Fruit fly (Drosophila melanogaster) whole organism, embryonic: ENCODE measurements around the gene Nf-YC.

Experiments
- C15 ChIP-seq: fragments of 200-800 bp; sonication (Bioruptor generic); IDR thresholded peaks from 3 replicates; pipeline ENCODE4 v1.3.6; 2022; ENCODE audit warnings: missing biosample characterization, missing genetic modification characterization
- CG10654 ChIP-seq: fragments of 200-800 bp; sonication (Bioruptor generic); optimal IDR thresholded peaks from 2 replicates; lab custom pipeline; 2016; ENCODE audit warnings: missing biosample characterization, missing genetic modification characterization
- CG11504 ChIP-seq: fragments of 200-800 bp; sonication (Bioruptor generic); optimal IDR thresholded peaks from 3 replicates; lab custom pipeline; 2019; ENCODE audit warnings: missing biosample characterization, mild to moderate bottlenecking, missing genetic modification characterization, moderate library complexity
- CG13424 ChIP-seq: fragments of 200-800 bp; sonication (Bioruptor generic); optimal IDR thresholded peaks from 2 replicates; lab custom pipeline; 2019; ENCODE audit warnings: missing biosample characterization, mild to moderate bottlenecking, missing genetic modification characterization, moderate library complexity
- CG14860 ChIP-seq: fragments of 200-800 bp; sonication (Bioruptor generic); IDR thresholded peaks from 3 replicates; pipeline ENCODE4 v1.3.6; 2022; ENCODE audit warnings: missing biosample characterization, missing genetic modification characterization; ENCODE audit not compliant: partially characterized antibody
- CG17361 ChIP-seq: fragments of 200-800 bp; sonication (Bioruptor generic); IDR thresholded peaks from 3 replicates; pipeline ENCODE4 v1.3.6; 2022; ENCODE audit warnings: missing biosample characterization, missing genetic modification characterization
- CG18619 ChIP-seq: fragments of 200-800 bp; sonication (Bioruptor generic); optimal IDR thresholded peaks from 3 replicates; lab custom pipeline; 2017; ENCODE audit warnings: missing biosample characterization, mild to moderate bottlenecking, missing genetic modification characterization
- CG18764 ChIP-seq: fragments of 200-800 bp; sonication (Bioruptor generic); optimal IDR thresholded peaks from 3 replicates; lab custom pipeline; 2016; ENCODE audit warnings: missing biosample characterization, missing genetic modification characterization
- CG2712 ChIP-seq: fragments of 200-800 bp; optimal IDR thresholded peaks from 3 replicates; lab custom pipeline; 2019; ENCODE audit warnings: missing biosample characterization, mild to moderate bottlenecking, missing genetic modification characterization, moderate library complexity
- CG30431 ChIP-seq: fragments of 200-800 bp; sonication (Bioruptor generic); optimal IDR thresholded peaks from 2 replicates; lab custom pipeline; 2017; ENCODE audit warnings: missing biosample characterization, missing genetic modification characterization
- CG4424 ChIP-seq: fragments of 200-800 bp; sonication (Bioruptor generic); optimal IDR thresholded peaks from 3 replicates; lab custom pipeline; 2016; ENCODE audit warnings: missing biosample characterization, missing genetic modification characterization
- CG6854 ChIP-seq: fragments of 200-800 bp; sonication (Bioruptor generic); optimal IDR thresholded peaks from 3 replicates; lab custom pipeline; 2017; ENCODE audit warnings: missing biosample characterization, mild to moderate bottlenecking, missing genetic modification characterization
- CG7963 ChIP-seq: fragments of 200-800 bp; sonication (Bioruptor generic); IDR thresholded peaks from 3 replicates; pipeline ENCODE4 v1.3.6; 2022; ENCODE audit warnings: missing biosample characterization, missing genetic modification characterization; ENCODE audit not compliant: partially characterized antibody
- CG8359 ChIP-seq: fragments of 200-800 bp; sonication (Bioruptor generic); optimal IDR thresholded peaks from 2 replicates; lab custom pipeline; 2017; ENCODE audit warnings: missing biosample characterization, mild to moderate bottlenecking, missing genetic modification characterization, borderline replicate concordance
- CG8388 ChIP-seq: fragments of 200-800 bp; sonication (Bioruptor generic); optimal IDR thresholded peaks from 2 replicates; lab custom pipeline; 2019; ENCODE audit warnings: missing biosample characterization, mild to moderate bottlenecking, missing genetic modification characterization, moderate library complexity
- CG9797 ChIP-seq: fragments of 200-800 bp; sonication (Bioruptor generic); optimal IDR thresholded peaks from 3 replicates; lab custom pipeline; 2018; ENCODE audit warnings: missing biosample characterization, mild to moderate bottlenecking, missing genetic modification characterization
- Dfd ChIP-seq, 2 experiments: fragments of >200 bp; optimal IDR thresholded peaks; 2 replicates each; lab custom pipeline; 2017; ENCODE audit warnings: missing biosample characterization in 2 of 2, missing genetic modification characterization in 2 of 2
- Dll ChIP-seq: fragments of 200-800 bp; sonication (Bioruptor generic); IDR thresholded peaks from 4 replicates; pipeline ENCODE4 v1.3.6; 2022; ENCODE audit warnings: missing biosample characterization, missing genetic modification characterization; ENCODE audit not compliant: partially characterized antibody
- Doc2 ChIP-seq: fragments of 200-800 bp; sonication (Bioruptor generic); IDR thresholded peaks from 2 replicates; pipeline ENCODE4 v1.3.6; 2022; ENCODE audit warnings: missing biosample characterization, missing genetic modification characterization
- Dp ChIP-seq: fragments of 200-800 bp; sonication (Bioruptor generic); optimal IDR thresholded peaks from 2 replicates; lab custom pipeline; 2018; ENCODE audit warnings: missing biosample characterization, mild to moderate bottlenecking, missing genetic modification characterization, moderate library complexity
- HHEX ChIP-seq: fragments of 200-800 bp; sonication (Bioruptor generic); optimal IDR thresholded peaks from 3 replicates; lab custom pipeline; 2017; ENCODE audit warnings: missing biosample characterization, mild to moderate bottlenecking, missing genetic modification characterization, missing genetic modification reagents
- HLH3B ChIP-seq: fragments of 200-800 bp; sonication (Bioruptor generic); IDR thresholded peaks from 2 replicates; pipeline ENCODE4 v1.3.6; 2022; ENCODE audit warnings: missing biosample characterization, missing genetic modification characterization
- Hmx ChIP-seq: fragments of 200-800 bp; sonication (Bioruptor generic); optimal IDR thresholded peaks from 2 replicates; lab custom pipeline; 2016; ENCODE audit warnings: missing biosample characterization, missing genetic modification characterization
- Hr39 ChIP-seq: fragments of >200 bp; optimal IDR thresholded peaks from 2 replicates; lab custom pipeline; 2017
- Hr51 ChIP-seq, 2 experiments: fragments of 200-800 bp; sonication (Bioruptor generic); optimal IDR thresholded peaks; 2 replicates in 1 of 2; 3 replicates in 1 of 2; lab custom pipeline; 2016 to 2018; ENCODE audit warnings: missing biosample characterization in 2 of 2, missing genetic modification characterization in 2 of 2, mild to moderate bottlenecking in 1 of 2, moderate library complexity in 1 of 2
- MBD-R2 ChIP-seq: fragments of 200-800 bp; sonication (Bioruptor generic); IDR thresholded peaks from 2 replicates; pipeline ENCODE4 v1.3.6; 2022; ENCODE audit warnings: missing biosample characterization, missing genetic modification characterization
- NC2α ChIP-seq: fragments of 200-800 bp; sonication (Bioruptor generic); optimal IDR thresholded peaks from 2 replicates; lab custom pipeline; 2016; ENCODE audit warnings: missing biosample characterization, missing genetic modification characterization
- Oaz ChIP-seq: fragments of 200-800 bp; sonication (Bioruptor generic); IDR thresholded peaks from 2 replicates; pipeline ENCODE4 v1.3.6; 2022; ENCODE audit warnings: missing biosample characterization, missing genetic modification characterization
- Ptx1 ChIP-seq: fragments of 200-800 bp; sonication (Bioruptor generic); IDR thresholded peaks from 2 replicates; pipeline ENCODE4 v1.3.6; 2022; ENCODE audit warnings: missing biosample characterization, missing genetic modification characterization
- ac ChIP-seq: fragments of 200-800 bp; sonication (Bioruptor generic); optimal IDR thresholded peaks from 3 replicates; lab custom pipeline; 2017; ENCODE audit warnings: missing biosample characterization, mild to moderate bottlenecking, missing genetic modification characterization
- bbx ChIP-seq: fragments of 200-800 bp; sonication (Bioruptor generic); IDR thresholded peaks from 2 replicates; pipeline ENCODE4 v1.3.6; 2022; ENCODE audit warnings: missing biosample characterization, missing genetic modification characterization; ENCODE audit not compliant: partially characterized antibody
- bcd ChIP-seq: fragments of 200-800 bp; sonication (Bioruptor generic); optimal IDR thresholded peaks from 2 replicates; lab custom pipeline; 2017; ENCODE audit warnings: missing biosample characterization, mild to moderate bottlenecking, missing genetic modification characterization
- bigmax ChIP-seq: fragments of 200-800 bp; sonication (Bioruptor generic); optimal IDR thresholded peaks from 2 replicates; lab custom pipeline; 2018; ENCODE audit warnings: missing biosample characterization, mild to moderate bottlenecking, missing genetic modification characterization
- cato ChIP-seq: fragments of 200-800 bp; sonication (Bioruptor generic); optimal IDR thresholded peaks from 2 replicates; lab custom pipeline; 2016; ENCODE audit warnings: missing biosample characterization, missing genetic modification characterization, borderline replicate concordance
- cg ChIP-seq: fragments of 200-800 bp; sonication (Bioruptor generic); optimal IDR thresholded peaks from 3 replicates; lab custom pipeline; 2019; ENCODE audit warnings: missing biosample characterization, mild to moderate bottlenecking, missing genetic modification characterization, moderate library complexity
- ci ChIP-seq: fragments of 200-800 bp; sonication (Bioruptor generic); IDR thresholded peaks from 3 replicates; pipeline ENCODE4 v1.3.6; 2022; ENCODE audit warnings: missing biosample characterization, missing genetic modification characterization
- crp ChIP-seq, 2 experiments: fragments of 200-800 bp; sonication (Bioruptor generic); optimal IDR thresholded peaks; 2 replicates in 1 of 2; 3 replicates in 1 of 2; lab custom pipeline; 2017; ENCODE audit warnings: missing biosample characterization in 2 of 2, missing genetic modification characterization in 2 of 2, mild to moderate bottlenecking in 1 of 2, moderate library complexity in 1 of 2
- eve ChIP-seq, 2 experiments: fragments of >200 bp; optimal IDR thresholded peaks; 2 replicates each; lab custom pipeline; 2017; ENCODE audit warnings: missing biosample characterization in 2 of 2, missing genetic modification characterization in 2 of 2
- gsb ChIP-seq: fragments of 200-800 bp; sonication (Bioruptor generic); IDR thresholded peaks from 2 replicates; pipeline ENCODE4 v1.3.6; 2022; ENCODE audit warnings: missing biosample characterization, missing genetic modification characterization
- gsb-n ChIP-seq: fragments of 200-800 bp; sonication (Bioruptor generic); optimal IDR thresholded peaks from 3 replicates; lab custom pipeline; 2018; ENCODE audit warnings: missing biosample characterization, mild to moderate bottlenecking, missing genetic modification characterization
- hbn ChIP-seq: fragments of 200-800 bp; sonication (Bioruptor generic); IDR thresholded peaks from 2 replicates; pipeline ENCODE4 v1.3.6; 2022; ENCODE audit warnings: missing biosample characterization, missing genetic modification characterization; ENCODE audit not compliant: partially characterized antibody
- ind ChIP-seq: fragments of 200-800 bp; sonication (Bioruptor generic); optimal IDR thresholded peaks from 3 replicates; lab custom pipeline; 2016; ENCODE audit warnings: missing biosample characterization, missing genetic modification characterization
- inv ChIP-seq: fragments of 200-800 bp; sonication (Bioruptor generic); IDR thresholded peaks from 2 replicates; pipeline ENCODE4 v1.3.6; 2022; ENCODE audit warnings: missing biosample characterization, missing genetic modification characterization; ENCODE audit not compliant: partially characterized antibody
- lab ChIP-seq: fragments of 200-800 bp; sonication (Bioruptor generic); optimal IDR thresholded peaks from 3 replicates; lab custom pipeline; 2017; ENCODE audit warnings: missing biosample characterization, missing genetic modification characterization, mild to moderate bottlenecking, moderate library complexity, missing genetic modification reagents
- org-1 ChIP-seq: fragments of 200-800 bp; sonication (Bioruptor generic); optimal IDR thresholded peaks from 2 replicates; lab custom pipeline; 2017; ENCODE audit warnings: missing biosample characterization, missing genetic modification characterization
- peb ChIP-seq: fragments of 200-800 bp; sonication (Bioruptor generic); IDR thresholded peaks from 2 replicates; pipeline ENCODE4 v1.3.6; 2022; ENCODE audit warnings: missing biosample characterization, missing genetic modification characterization
- pita ChIP-seq: fragments of 200-800 bp; sonication (Bioruptor generic); optimal IDR thresholded peaks from 2 replicates; lab custom pipeline; 2017; ENCODE audit warnings: missing biosample characterization, mild to moderate bottlenecking, missing genetic modification characterization
- tio ChIP-seq: fragments of 200-800 bp; sonication (Bioruptor generic); optimal IDR thresholded peaks from 2 replicates; lab custom pipeline; 2017; ENCODE audit warnings: missing biosample characterization, missing genetic modification characterization, inconsistent platforms
- usp ChIP-seq: fragments of >200 bp; optimal IDR thresholded peaks from 2 replicates; lab custom pipeline; 2017; ENCODE audit warnings: missing biosample characterization, missing genetic modification characterization
- zf30C ChIP-seq: fragments of 200-800 bp; sonication (Bioruptor generic); optimal IDR thresholded peaks from 3 replicates; lab custom pipeline; 2018; ENCODE audit warnings: missing biosample characterization, mild to moderate bottlenecking, missing genetic modification characterization

Gene Nf-YC

dm6 chrX:6852574-6852973, 31.9 kb upstream of the Nf-YC start:
- TF ChIP-seq lab (GFP tag; lab: Kevin White, UChicago), result peak; percentile 94
- peak; percentile 49 for TF ChIP-seq CG9797
- TF ChIP-seq crp (GFP tag; optimal IDR thresholded peaks at IDR 0.05; lab: Kevin White, UChicago), result peak in 1 of 2 experiments; percentile 49
- TF ChIP-seq pita, result no peak
- peak; percentile 79 for TF ChIP-seq Oaz (GFP tag; lab: Robert Waterston, UW)
- peak; percentile 77 for TF ChIP-seq CG6854 (GFP tag; lab: Kevin White, UChicago)
- peak; percentile 90 for TF ChIP-seq CG10654 (GFP tag; lab: Kevin White, UChicago)
- TF ChIP-seq Dll, result peak; percentile 67; the same call in 3 of the 4 replicates
- TF ChIP-seq peb (GFP tag; lab: Robert Waterston, UW), result peak; percentile 71
- TF ChIP-seq zf30C (GFP tag; lab: Kevin White, UChicago), result no peak
- TF ChIP-seq C15 (GFP tag; lab: Robert Waterston, UW), result 0 out of 3 replicates have a peak, but pooled peaks have one; percentile 60
- peak; percentile 93 for TF ChIP-seq Dp (GFP tag; lab: Kevin White, UChicago)
- TF ChIP-seq CG18764 (GFP tag; lab: Kevin White, UChicago), result peak; percentile 84
- TF ChIP-seq HHEX (GFP tag; lab: Kevin White, UChicago), result peak; percentile 91
- peak; percentile 86 for TF ChIP-seq org-1
- TF ChIP-seq CG17361 (GFP tag; lab: Robert Waterston, UW), result peak; percentile 97
- peak; percentile 85 for TF ChIP-seq CG30431 (GFP tag; lab: Kevin White, UChicago)
- TF ChIP-seq CG2712 (tag; lab: Kevin White, UChicago), result peak; percentile 92
- no peak for TF ChIP-seq inv (GFP tag; lab: Robert Waterston, UW)
- TF ChIP-seq CG18619, result peak; percentile 87
- peak; percentile 83 for TF ChIP-seq HLH3B
- peak; percentile 83 for TF ChIP-seq CG8388 (GFP tag; lab: Kevin White, UChicago)
- no peak for TF ChIP-seq CG14860 (GFP tag; lab: Robert Waterston, UW)
- no peak for TF ChIP-seq hbn
- TF ChIP-seq CG4424, result peak; percentile 90
- no peak for TF ChIP-seq CG7963 (GFP tag; lab: Robert Waterston, UW)
- peak; percentile 88 for TF ChIP-seq tio (GFP tag; lab: Kevin White, UChicago)
- peak; percentile 95 for TF ChIP-seq ind
- TF ChIP-seq Dfd (GFP tag; optimal IDR thresholded peaks at IDR 0.05; lab: Kevin White, UChicago), result peak in 1 of 2 experiments; percentile 48
- TF ChIP-seq NC2α (GFP tag; lab: Kevin White, UChicago), result peak; percentile 71
- no peak for TF ChIP-seq usp (GFP tag; lab: Kevin White, UChicago)
- peak; percentile 13 for TF ChIP-seq bigmax (GFP tag; lab: Kevin White, UChicago)
- TF ChIP-seq cg (GFP tag; lab: Kevin White, UChicago), result no peak
- no peak for TF ChIP-seq Doc2
- peak; percentile 92 for TF ChIP-seq Ptx1 (GFP tag; lab: Robert Waterston, UW)
- peak; percentile 72 for TF ChIP-seq gsb (GFP tag; lab: Robert Waterston, UW)
- peak; percentile 90 for TF ChIP-seq bcd (GFP tag; lab: Kevin White, UChicago)
- peak; percentile 94 for TF ChIP-seq CG13424 (tag; lab: Kevin White, UChicago)
- peak; percentile 80; the same call in 1 of the 2 replicates for TF ChIP-seq MBD-R2 (GFP tag; lab: Robert Waterston, UW)
- no peak for TF ChIP-seq bbx (GFP tag; lab: Robert Waterston, UW)
- peak; percentile 19 for TF ChIP-seq ac (GFP tag; lab: Kevin White, UChicago)
- peak; percentile 71 for TF ChIP-seq gsb-n
- no peak for TF ChIP-seq eve (GFP tag; optimal IDR thresholded peaks at IDR 0.05; lab: Kevin White, UChicago)
- TF ChIP-seq Hr51 (GFP tag; optimal IDR thresholded peaks at IDR 0.05; lab: Kevin White, UChicago), result peak; percentile 85 to 92
- TF ChIP-seq Hr39 (lab: Kevin White, UChicago), result no peak
- peak; percentile 91 for TF ChIP-seq ci (GFP tag; lab: Robert Waterston, UW)
- TF ChIP-seq CG11504 (tag; lab: Kevin White, UChicago), result peak; percentile 92
- TF ChIP-seq Hmx, result peak; percentile 74
- TF ChIP-seq CG8359 (GFP tag; lab: Kevin White, UChicago), result peak; percentile 64
- TF ChIP-seq cato, result peak; percentile 81
